Fruit fly (Drosophila melanogaster) whole organism, embryonic: ENCODE measurements around the gene IntS4.

Experiments
- B-H1 ChIP-seq: fragments of 200-800 bp; sonication (Bioruptor generic); IDR thresholded peaks from 3 replicates; pipeline ENCODE4 v1.3.6; 2022; ENCODE audit warnings: missing biosample characterization, missing genetic modification characterization
- CG10979 ChIP-seq: fragments of 200-800 bp; sonication (Bioruptor generic); optimal IDR thresholded peaks from 2 replicates; lab custom pipeline; 2018; ENCODE audit warnings: missing biosample characterization, mild to moderate bottlenecking, missing genetic modification characterization, moderate library complexity
- CG11093 ChIP-seq: fragments of 200-800 bp; sonication (Bioruptor generic); IDR thresholded peaks from 3 replicates; pipeline ENCODE4 v1.3.6; 2022; ENCODE audit warnings: missing biosample characterization, missing genetic modification characterization
- CG11504 ChIP-seq: fragments of 200-800 bp; sonication (Bioruptor generic); optimal IDR thresholded peaks from 3 replicates; lab custom pipeline; 2019; ENCODE audit warnings: missing biosample characterization, mild to moderate bottlenecking, missing genetic modification characterization, moderate library complexity
- CG11696 ChIP-seq: fragments of 200-800 bp; sonication (Bioruptor generic); IDR thresholded peaks from 2 replicates; pipeline ENCODE4 v1.3.6; 2022; ENCODE audit warnings: missing biosample characterization, missing genetic modification characterization
- CG14441 ChIP-seq: fragments of 200-800 bp; sonication (Bioruptor generic); IDR thresholded peaks from 2 replicates; pipeline ENCODE4 v1.3.6; 2022; ENCODE audit warnings: missing biosample characterization, missing genetic modification characterization
- CG15269 ChIP-seq: fragments of 200-800 bp; sonication (Bioruptor generic); optimal IDR thresholded peaks from 2 replicates; lab custom pipeline; 2018; ENCODE audit warnings: missing biosample characterization, mild to moderate bottlenecking, missing genetic modification characterization, moderate library complexity
- CG15514 ChIP-seq: fragments of 200-800 bp; sonication (Bioruptor generic); optimal IDR thresholded peaks from 3 replicates; lab custom pipeline; 2017; ENCODE audit warnings: missing biosample characterization, missing genetic modification characterization, mild to moderate bottlenecking, moderate library complexity, missing genetic modification reagents
- CG15696 ChIP-seq: fragments of 200-800 bp; sonication (Bioruptor generic); optimal IDR thresholded peaks from 2 replicates; lab custom pipeline; 2019; ENCODE audit warnings: missing biosample characterization, mild to moderate bottlenecking, missing genetic modification characterization, moderate library complexity
- CG1647 ChIP-seq: fragments of 200-800 bp; sonication (Bioruptor generic); optimal IDR thresholded peaks from 3 replicates; lab custom pipeline; 2016; ENCODE audit warnings: missing biosample characterization, missing genetic modification characterization
- CG17361 ChIP-seq: fragments of 200-800 bp; sonication (Bioruptor generic); IDR thresholded peaks from 3 replicates; pipeline ENCODE4 v1.3.6; 2022; ENCODE audit warnings: missing biosample characterization, missing genetic modification characterization
- CG17802 ChIP-seq: fragments of 200-800 bp; sonication (Bioruptor generic); optimal IDR thresholded peaks from 2 replicates; lab custom pipeline; 2018; ENCODE audit warnings: missing biosample characterization, mild to moderate bottlenecking, missing genetic modification characterization, moderate library complexity
- CG1832 ChIP-seq: fragments of 200-800 bp; sonication (Bioruptor generic); optimal IDR thresholded peaks from 2 replicates; lab custom pipeline; 2017; ENCODE audit warnings: missing biosample characterization, mild to moderate bottlenecking, missing genetic modification characterization, inconsistent platforms
- CG4730 ChIP-seq: fragments of 200-800 bp; sonication (Bioruptor generic); IDR thresholded peaks from 2 replicates; pipeline ENCODE4 v1.3.6; 2022; ENCODE audit warnings: missing biosample characterization, missing genetic modification characterization
- CG5245 ChIP-seq: fragments of 200-800 bp; sonication (Bioruptor generic); optimal IDR thresholded peaks from 3 replicates; lab custom pipeline; 2016; ENCODE audit warnings: missing biosample characterization, missing genetic modification characterization
- CG6689 ChIP-seq: fragments of 200-800 bp; sonication (Bioruptor generic); IDR thresholded peaks from 2 replicates; pipeline ENCODE4 v1.3.6; 2022; ENCODE audit warnings: missing biosample characterization, missing genetic modification characterization
- CG6765 ChIP-seq: fragments of 200-800 bp; sonication (Bioruptor generic); optimal IDR thresholded peaks from 3 replicates; lab custom pipeline; 2017; ENCODE audit warnings: missing biosample characterization, mild to moderate bottlenecking, missing genetic modification characterization
- CG7271 ChIP-seq: fragments of 200-800 bp; sonication (Bioruptor generic); optimal IDR thresholded peaks from 2 replicates; lab custom pipeline; 2018; ENCODE audit warnings: missing biosample characterization, mild to moderate bottlenecking, missing genetic modification characterization, moderate library complexity
- CG7928 ChIP-seq: fragments of 200-800 bp; sonication (Bioruptor generic); optimal IDR thresholded peaks from 2 replicates; lab custom pipeline; 2017; ENCODE audit warnings: missing biosample characterization, mild to moderate bottlenecking, missing genetic modification characterization
- CG7963 ChIP-seq: fragments of 200-800 bp; sonication (Bioruptor generic); IDR thresholded peaks from 3 replicates; pipeline ENCODE4 v1.3.6; 2022; ENCODE audit warnings: missing biosample characterization, missing genetic modification characterization; ENCODE audit not compliant: partially characterized antibody
- CG8281 ChIP-seq: fragments of 200-800 bp; sonication (Bioruptor generic); optimal IDR thresholded peaks from 2 replicates; lab custom pipeline; 2018; ENCODE audit warnings: missing biosample characterization, mild to moderate bottlenecking, missing genetic modification characterization, moderate library complexity
- CG8944 ChIP-seq: fragments of 200-800 bp; sonication (Bioruptor generic); optimal IDR thresholded peaks from 3 replicates; lab custom pipeline; 2016; ENCODE audit warnings: missing biosample characterization, missing genetic modification characterization
- Drgx ChIP-seq: fragments of 200-800 bp; sonication (Bioruptor generic); IDR thresholded peaks from 2 replicates; pipeline ENCODE4 v1.3.6; 2022; ENCODE audit warnings: missing biosample characterization, missing genetic modification characterization
- Elba2 ChIP-seq: fragments of 200-800 bp; sonication (Bioruptor generic); optimal IDR thresholded peaks from 3 replicates; lab custom pipeline; 2016; ENCODE audit warnings: missing biosample characterization, missing genetic modification characterization
- H2.0 ChIP-seq: fragments of 200-800 bp; sonication (Bioruptor generic); IDR thresholded peaks from 2 replicates; pipeline ENCODE4 v1.3.6; 2022; ENCODE audit warnings: missing biosample characterization, missing genetic modification characterization
- Hand ChIP-seq: fragments of 200-800 bp; sonication (Bioruptor generic); optimal IDR thresholded peaks from 2 replicates; lab custom pipeline; 2017; ENCODE audit warnings: mild to moderate bottlenecking, missing biosample characterization, missing genetic modification reagents, missing genetic modification characterization
- HmgD ChIP-seq: fragments of 200-800 bp; sonication (Bioruptor generic); optimal IDR thresholded peaks from 3 replicates; lab custom pipeline; 2016; ENCODE audit warnings: missing biosample characterization, missing genetic modification characterization
- Lim3 ChIP-seq: fragments of 200-800 bp; sonication (Bioruptor generic); IDR thresholded peaks from 2 replicates; pipeline ENCODE4 v1.3.6; 2022; ENCODE audit warnings: missing biosample characterization, missing genetic modification characterization
- Lpt ChIP-seq: fragments of >200 bp; optimal IDR thresholded peaks from 2 replicates; lab custom pipeline; 2018; ENCODE audit warnings: missing biosample characterization, missing genetic modification characterization
- NFAT ChIP-seq: fragments of 200-800 bp; sonication (Bioruptor generic); IDR thresholded peaks from 2 replicates; pipeline ENCODE4 v1.3.6; 2022; ENCODE audit warnings: missing biosample characterization, missing genetic modification characterization
- NK7.1 ChIP-seq: fragments of 200-800 bp; sonication (Bioruptor generic); optimal IDR thresholded peaks from 3 replicates; lab custom pipeline; 2016; ENCODE audit warnings: missing biosample characterization, missing genetic modification characterization
- Ravus ChIP-seq: fragments of 200-800 bp; sonication (Bioruptor generic); IDR thresholded peaks from 2 replicates; pipeline ENCODE4 v1.3.6; 2022; ENCODE audit warnings: missing biosample characterization, missing genetic modification characterization
- Xbp1 ChIP-seq: fragments of 200-800 bp; sonication (Bioruptor generic); optimal IDR thresholded peaks from 3 replicates; lab custom pipeline; 2016; ENCODE audit warnings: missing biosample characterization, mild to moderate bottlenecking, missing genetic modification characterization
- ac ChIP-seq: fragments of 200-800 bp; sonication (Bioruptor generic); optimal IDR thresholded peaks from 3 replicates; lab custom pipeline; 2017; ENCODE audit warnings: missing biosample characterization, mild to moderate bottlenecking, missing genetic modification characterization
- al ChIP-seq: fragments of 200-800 bp; sonication (Bioruptor generic); IDR thresholded peaks from 2 replicates; pipeline ENCODE4 v1.3.6; 2022; ENCODE audit warnings: missing biosample characterization, missing genetic modification characterization
- ara ChIP-seq: fragments of 200-800 bp; sonication (Bioruptor generic); IDR thresholded peaks from 2 replicates; pipeline ENCODE4 v1.3.6; 2022; ENCODE audit warnings: missing biosample characterization, missing genetic modification characterization
- bbx ChIP-seq: fragments of 200-800 bp; sonication (Bioruptor generic); IDR thresholded peaks from 2 replicates; pipeline ENCODE4 v1.3.6; 2022; ENCODE audit warnings: missing biosample characterization, missing genetic modification characterization; ENCODE audit not compliant: partially characterized antibody
- exex ChIP-seq: fragments of 200-800 bp; sonication (Bioruptor generic); optimal IDR thresholded peaks from 4 replicates; lab custom pipeline; 2018; ENCODE audit warnings: missing biosample characterization, mild to moderate bottlenecking, missing genetic modification characterization, moderate library complexity
- eyg ChIP-seq: fragments of 200-800 bp; sonication (Bioruptor generic); optimal IDR thresholded peaks from 3 replicates; lab custom pipeline; 2016; ENCODE audit warnings: missing biosample characterization, missing genetic modification characterization
- gce ChIP-seq: fragments of 200-800 bp; sonication (Bioruptor generic); IDR thresholded peaks from 3 replicates; pipeline ENCODE4 v1.3.6; 2022; ENCODE audit warnings: missing biosample characterization, missing genetic modification characterization
- jing ChIP-seq: fragments of 200-800 bp; sonication (Bioruptor generic); optimal IDR thresholded peaks from 2 replicates; lab custom pipeline; 2018; ENCODE audit warnings: missing biosample characterization, mild to moderate bottlenecking, missing genetic modification characterization
- kay ChIP-seq: fragments of 200-800 bp; sonication (Bioruptor generic); optimal IDR thresholded peaks from 2 replicates; lab custom pipeline; 2016; ENCODE audit warnings: missing biosample characterization, missing genetic modification characterization
- lab ChIP-seq: fragments of 200-800 bp; sonication (Bioruptor generic); optimal IDR thresholded peaks from 3 replicates; lab custom pipeline; 2017; ENCODE audit warnings: missing biosample characterization, missing genetic modification characterization, mild to moderate bottlenecking, moderate library complexity, missing genetic modification reagents
- lilli ChIP-seq: fragments of 200-800 bp; sonication (Bioruptor generic); optimal IDR thresholded peaks from 3 replicates; lab custom pipeline; 2016; ENCODE audit warnings: missing biosample characterization, missing genetic modification characterization
- lov ChIP-seq, 2 experiments: fragments of 200-800 bp in 1 of 2; fragments of >200 bp in 1 of 2; sonication (Bioruptor generic) in 1 of 2; IDR thresholded peaks in 1 of 2; optimal IDR thresholded peaks in 1 of 2; 2 replicates in 1 of 2; 3 replicates in 1 of 2; pipeline versions ENCODE4 v1.3.6 to Lab custom; 2017 to 2022; ENCODE audit warnings: missing biosample characterization in 1 of 2, missing genetic modification characterization in 1 of 2
- nerfin-2 ChIP-seq: fragments of 200-800 bp; sonication (Bioruptor generic); IDR thresholded peaks from 2 replicates; pipeline ENCODE4 v1.3.6; 2022; ENCODE audit warnings: missing biosample characterization, missing genetic modification characterization; ENCODE audit not compliant: partially characterized antibody
- pho ChIP-seq: fragments of 200-800 bp; sonication (Bioruptor generic); optimal IDR thresholded peaks from 2 replicates; lab custom pipeline; 2016; ENCODE audit warnings: missing biosample characterization, missing genetic modification characterization
- sens ChIP-seq: fragments of 200-800 bp; sonication (Bioruptor generic); peaks from one replicate; lab custom pipeline; 2016; ENCODE audit warnings: missing biosample characterization, missing genetic modification characterization
- ssp ChIP-seq: fragments of 200-800 bp; sonication (Bioruptor generic); IDR thresholded peaks from 2 replicates; pipeline ENCODE4 v1.3.6; 2022; ENCODE audit warnings: missing biosample characterization, missing genetic modification characterization
- tap ChIP-seq: fragments of 200-800 bp; optimal IDR thresholded peaks from 3 replicates; lab custom pipeline; 2019; ENCODE audit warnings: missing biosample characterization, mild to moderate bottlenecking, missing genetic modification characterization, moderate library complexity
- tx ChIP-seq: fragments of 200-800 bp; sonication (Bioruptor generic); optimal IDR thresholded peaks from 2 replicates; lab custom pipeline; 2016; ENCODE audit warnings: missing biosample characterization, missing genetic modification characterization
- wek ChIP-seq: fragments of 200-800 bp; sonication (Bioruptor generic); optimal IDR thresholded peaks from 3 replicates; lab custom pipeline; 2018; ENCODE audit warnings: missing biosample characterization, mild to moderate bottlenecking, missing genetic modification characterization, moderate library complexity

The IntS4 gene

dm6 chrX:8534734-8535133 is 23.8 kb downstream of the IntS4 start (continued):
- TF ChIP-seq CG8944 (GFP tag; lab: Kevin White, UChicago) (no peak), kay (GFP tag; lab: Kevin White, UChicago) (no peak), CG11504 (peak; percentile 48), NK7.1 (GFP tag; lab: Kevin White, UChicago) (no peak), CG15696 (tag; lab: Kevin White, UChicago) (no peak), CG8281 (tag; lab: Kevin White, UChicago) (no peak), gce (no peak), jing (GFP tag; lab: Kevin White, UChicago) (no peak), CG17802 (tag; lab: Kevin White, UChicago) (no peak), pho (no peak), wek (GFP tag; lab: Kevin White, UChicago) (no peak), CG6689 (no peak), Lpt (GFP tag; lab: Kevin White, UChicago) (no peak), Hand (no peak), ac (GFP tag; lab: Kevin White, UChicago) (no peak), lov (optimal IDR thresholded peaks at IDR 0.05; lab: Kevin White, UChicago) (no peak), lov (GFP tag; IDR thresholded peaks at IDR 0.05; lab: Robert Waterston, UW) (no peak), CG7271 (no peak), Ravus (no peak), HmgD (no peak), lab (GFP tag; lab: Kevin White, UChicago) (no peak), CG14441 (no peak), CG4730 (GFP tag; lab: Robert Waterston, UW) (no peak), CG5245 (GFP tag; lab: Kevin White, UChicago) (no peak), CG17361 (GFP tag; lab: Robert Waterston, UW) (peak; percentile 45; the same call in 2 of the 3 replicates), ara (GFP tag; lab: Robert Waterston, UW) (no peak), CG11696 (GFP tag; lab: Robert Waterston, UW) (no peak), exex (tag; lab: Kevin White, UChicago) (no peak), NFAT (GFP tag; lab: Robert Waterston, UW) (no peak), Lim3 (GFP tag; lab: Robert Waterston, UW) (no peak), CG11093 (no peak), H2.0 (no peak), ssp (GFP tag; lab: Robert Waterston, UW) (no peak), Drgx (peak; percentile 68), al (GFP tag; lab: Robert Waterston, UW) (no peak), Elba2 (no peak), tx (GFP tag; lab: Kevin White, UChicago) (no peak), CG1647 (GFP tag; lab: Kevin White, UChicago) (no peak), B-H1 (no peak), CG6765 (GFP tag; lab: Kevin White, UChicago) (no peak), CG7928 (GFP tag; lab: Kevin White, UChicago) (no peak), nerfin-2 (GFP tag; lab: Robert Waterston, UW) (no peak), CG7963 (no peak), Xbp1 (peak; percentile 9), sens (GFP tag; lab: Kevin White, UChicago) (peak; percentile 45), lilli (no peak), CG1832 (GFP tag; lab: Kevin White, UChicago) (no peak), CG10979 (tag; lab: Kevin White, UChicago) (no peak), CG15269 (tag; lab: Kevin White, UChicago) (peak; percentile 35), bbx (GFP tag; lab: Robert Waterston, UW) (no peak), CG15514 (GFP tag; lab: Kevin White, UChicago) (no peak), eyg (GFP tag; lab: Kevin White, UChicago) (no peak), tap (tag; lab: Kevin White, UChicago) (peak; percentile 9)
